Worm (Caenorhabditis elegans): ENCODE results near the gene hrpa-1.

The hrpa-1 gene

DNA sequence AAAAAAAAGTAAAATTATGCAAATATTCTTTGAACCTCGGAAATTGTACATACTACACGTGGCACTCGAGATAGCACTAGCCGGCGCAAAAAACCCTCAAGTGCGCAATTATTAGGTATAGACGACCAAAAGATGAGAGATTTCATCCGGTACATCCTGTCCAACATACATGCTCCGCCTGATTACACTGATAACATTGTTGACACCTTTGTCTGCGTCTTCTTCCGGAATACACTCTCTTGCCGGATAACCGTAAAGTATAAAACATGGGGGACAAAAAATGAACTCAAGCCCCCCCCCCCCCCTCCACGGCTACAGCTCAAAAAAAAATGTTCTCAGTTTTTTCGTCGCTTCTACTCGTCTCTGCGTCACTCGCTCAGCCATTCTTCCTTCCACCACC is 40.4 kb downstream of the hrpa-1 start, which contains the start of gene W08E12.6:
TSS of gene W08E12.6 (plus strand) at position 301 of the 400 bp plus-strand sequence.
- no peak for TF ChIP-seq unc-62 (GFP tag; optimal IDR thresholded peaks at IDR 0.05)

DNA sequence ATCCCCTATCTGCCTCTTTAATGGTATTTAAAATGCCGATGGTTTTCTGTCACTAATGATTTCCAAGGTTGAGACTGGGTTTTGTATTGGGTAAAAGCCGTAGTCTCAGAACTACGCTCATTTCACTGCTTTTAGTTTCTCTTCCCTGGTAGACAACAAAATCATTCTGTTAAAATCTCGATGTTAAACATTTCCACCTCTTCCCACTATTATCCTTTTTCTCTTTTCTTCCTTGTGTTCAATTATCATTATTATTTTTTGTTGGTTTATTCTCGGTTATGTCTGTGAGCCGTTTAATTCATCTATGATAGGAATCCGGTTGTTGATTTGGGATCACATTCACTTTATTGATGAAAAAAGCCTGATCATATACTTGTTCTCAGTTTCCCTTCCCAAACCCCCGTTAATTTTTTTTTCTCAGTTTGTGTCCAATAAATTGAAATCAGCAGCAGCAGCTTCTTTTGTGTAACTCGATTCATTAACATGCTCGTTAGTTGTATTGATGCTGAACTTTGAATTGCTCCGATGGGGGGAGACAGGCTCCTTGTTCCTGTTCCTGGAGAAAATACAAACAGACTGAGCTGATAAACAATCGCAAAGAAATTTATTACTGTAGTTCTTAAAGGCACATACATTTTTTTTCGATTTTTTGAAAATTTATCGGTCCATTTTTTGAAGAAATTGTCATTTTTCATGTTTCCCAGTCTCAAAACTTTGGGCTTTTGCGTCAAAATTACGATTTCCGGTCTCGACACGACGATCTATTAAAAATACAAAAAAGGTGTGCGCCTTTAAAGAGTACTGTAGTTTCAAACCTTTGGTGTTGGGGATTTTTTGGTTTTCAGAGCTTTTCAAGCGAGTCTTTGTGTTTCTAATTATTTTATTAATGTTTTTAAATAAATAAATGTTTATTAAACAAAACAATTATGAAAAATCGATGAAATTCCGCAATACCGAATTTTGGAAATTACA is 41.8 kb downstream of the hrpa-1 start:
- TF ChIP-seq unc-62 (GFP tag; optimal IDR thresholded peaks at IDR 0.05): no peak

DNA sequence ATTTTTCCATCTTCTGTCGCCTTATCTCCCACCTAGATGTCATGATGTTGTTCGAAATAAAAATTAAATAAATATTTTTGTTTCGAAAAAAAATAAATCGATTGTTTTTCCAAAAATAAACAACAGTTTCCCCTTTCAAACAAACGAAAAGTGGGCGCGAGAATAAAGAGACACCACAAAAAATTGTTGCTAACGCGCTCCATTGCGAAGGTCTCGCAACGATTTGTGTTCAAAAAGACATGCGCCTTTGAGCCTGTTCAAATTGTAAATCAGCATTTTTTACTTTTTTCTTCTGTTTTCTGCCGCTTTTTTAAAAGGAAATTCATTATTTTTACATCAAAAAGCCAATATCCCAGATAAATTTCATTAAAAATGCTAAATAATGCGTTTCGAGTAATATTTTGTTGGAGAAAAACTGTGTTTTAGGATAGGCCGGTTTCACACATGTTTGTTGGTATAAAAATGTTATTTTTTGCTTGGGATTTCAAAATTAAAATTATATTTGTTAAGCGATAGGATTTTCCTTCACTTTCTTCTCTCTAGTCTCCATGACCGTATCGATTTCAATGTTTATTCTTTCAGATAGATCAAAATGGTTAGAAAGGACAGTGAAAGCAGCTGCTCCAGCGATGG is 44.0 kb downstream of the hrpa-1 start, which contains the start of gene W08E12.7:
TSS of gene W08E12.7 (plus strand) at position 583 of the 633 bp plus-strand sequence.
- TF ChIP-seq unc-62 (GFP tag; optimal IDR thresholded peaks at IDR 0.05): no peak

DNA sequence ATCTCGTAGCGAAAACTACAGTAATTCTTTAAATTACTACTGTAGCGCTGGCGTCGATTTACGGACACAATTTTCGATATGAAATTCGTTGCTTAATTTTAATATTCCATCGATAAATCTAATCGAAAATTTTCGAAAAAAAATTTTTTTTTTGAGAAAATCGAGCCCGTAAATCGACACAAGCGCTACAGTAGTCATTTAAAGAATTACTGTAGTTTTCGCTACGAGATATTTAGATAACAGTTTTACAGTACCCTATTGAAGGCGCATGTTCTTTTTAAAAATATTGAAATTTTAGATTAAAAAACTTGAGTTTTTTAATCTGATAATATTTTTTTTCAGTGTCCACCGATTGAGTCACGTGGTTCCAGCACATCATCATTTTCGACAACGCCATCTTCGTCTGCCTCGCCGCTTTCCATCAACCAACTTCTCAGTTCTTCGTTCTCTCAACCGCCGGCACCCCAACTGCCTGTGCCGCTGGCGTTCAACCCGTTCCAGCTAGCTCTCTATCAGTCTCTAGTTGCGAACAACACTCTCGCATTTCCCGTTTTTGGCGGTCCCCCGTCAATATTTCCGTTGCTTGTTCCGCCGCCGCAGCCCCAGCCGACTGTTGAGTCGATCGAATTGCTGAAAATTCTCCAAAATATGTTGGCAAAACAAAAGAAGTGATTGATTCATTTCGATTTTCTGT is 44.7 kb downstream of the hrpa-1 start:
- no peak for TF ChIP-seq unc-62 (GFP tag; optimal IDR thresholded peaks at IDR 0.05)

DNA sequence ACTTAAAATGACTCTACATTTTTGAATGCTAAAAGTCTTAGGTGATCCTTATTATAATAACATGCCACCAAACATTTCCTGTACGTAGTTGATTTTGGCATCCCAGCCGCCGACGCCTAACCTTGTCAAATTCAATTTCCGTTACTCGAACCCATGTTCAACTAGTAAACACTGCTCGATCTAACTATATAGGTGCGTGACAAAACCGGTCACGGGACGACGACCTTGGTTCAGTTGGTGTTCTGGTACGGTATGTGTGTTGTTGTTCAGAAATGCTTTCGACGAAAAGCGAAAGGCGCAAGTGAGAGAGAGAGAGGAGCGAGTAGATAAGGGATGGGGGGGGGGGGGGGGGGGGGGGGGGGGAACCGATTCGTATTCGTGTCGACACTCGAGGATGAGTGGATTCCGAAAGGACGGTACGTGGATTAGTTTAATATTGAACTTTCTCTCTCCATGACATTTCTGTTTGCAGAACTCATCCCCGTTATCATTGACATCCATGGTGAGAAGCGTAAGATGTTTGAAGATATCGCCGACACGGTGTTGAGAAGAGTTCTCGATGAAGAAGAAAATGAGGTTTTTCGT is 46.6 kb downstream of the hrpa-1 start, which contains the start of gene W08E12.8:
TSS of gene W08E12.8 (plus strand) at position 395 of the 585 bp plus-strand sequence.
- no peak for TF ChIP-seq unc-62 (GFP tag; optimal IDR thresholded peaks at IDR 0.05)

DNA sequence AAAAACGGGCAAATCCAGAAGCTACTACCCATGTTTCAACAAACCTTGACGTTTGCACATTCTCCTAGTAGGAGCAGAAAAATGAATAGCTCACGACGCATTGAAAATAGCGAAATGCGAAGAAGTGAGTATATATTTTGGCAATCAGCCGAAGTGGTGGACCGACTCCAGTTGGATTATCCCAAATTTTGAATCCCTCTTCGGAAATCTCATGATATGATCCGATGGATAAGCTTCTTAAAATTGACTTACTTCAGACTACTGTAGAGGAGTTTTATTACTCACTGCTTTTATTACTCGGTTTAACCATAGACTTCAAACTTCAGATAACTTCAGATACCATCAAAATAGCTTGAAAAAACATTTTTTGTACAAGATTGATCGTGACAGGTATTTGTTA is 49.4 kb downstream of the hrpa-1 start, which contains the start of gene gcy-23:
TSS of gene gcy-23 (minus strand) at position 101 of the 400 bp plus-strand sequence.
- no peak for TF ChIP-seq unc-62 (GFP tag; optimal IDR thresholded peaks at IDR 0.05)
